Fruit fly (Drosophila melanogaster) whole organism, embryonic: ENCODE results near the gene CG6726.

Source experiments
- Awh ChIP-seq: fragments of 200-800 bp; sonication (Bioruptor generic); IDR thresholded peaks from 2 replicates; pipeline ENCODE4, ENCODE4 v1.3.6; 2022; ENCODE audit warnings: missing biosample characterization, missing genetic modification characterization
- BtbVII ChIP-seq: fragments of 200-800 bp; sonication (Bioruptor generic); optimal IDR thresholded peaks from 3 replicates; lab custom pipeline; 2017; ENCODE audit warnings: missing biosample characterization, mild to moderate bottlenecking, missing genetic modification characterization
- CG10979 ChIP-seq: fragments of 200-800 bp; sonication (Bioruptor generic); optimal IDR thresholded peaks from 2 replicates; lab custom pipeline; 2018; ENCODE audit warnings: missing biosample characterization, mild to moderate bottlenecking, missing genetic modification characterization, moderate library complexity
- CG11247 ChIP-seq: fragments of 200-800 bp; sonication (Bioruptor generic); IDR thresholded peaks from 2 replicates; pipeline ENCODE4 v1.3.6; 2022; ENCODE audit warnings: missing biosample characterization, missing genetic modification characterization
- CG12071 ChIP-seq: fragments of 200-800 bp; sonication (Bioruptor generic); optimal IDR thresholded peaks from 3 replicates; lab custom pipeline; 2018; ENCODE audit warnings: missing biosample characterization, mild to moderate bottlenecking, missing genetic modification characterization
- CG12104 ChIP-seq: fragments of 200-800 bp; sonication (Bioruptor generic); optimal IDR thresholded peaks from 3 replicates; lab custom pipeline; 2016; ENCODE audit warnings: missing biosample characterization, missing genetic modification characterization
- CG12659 ChIP-seq: fragments of 200-800 bp; sonication (Bioruptor generic); optimal IDR thresholded peaks from 3 replicates; lab custom pipeline; 2017; ENCODE audit warnings: mild to moderate bottlenecking, missing biosample characterization, missing genetic modification reagents, missing genetic modification characterization
- CG14014 ChIP-seq: fragments of 200-800 bp; sonication (Bioruptor generic); IDR thresholded peaks from 2 replicates; pipeline ENCODE4 v1.3.6; 2022; ENCODE audit warnings: missing biosample characterization, missing genetic modification characterization
- CG1529 ChIP-seq: fragments of 200-800 bp; sonication (Bioruptor generic); optimal IDR thresholded peaks from 3 replicates; lab custom pipeline; 2018; ENCODE audit warnings: missing biosample characterization, missing genetic modification characterization
- CG15479 ChIP-seq: fragments of 200-800 bp; sonication (Bioruptor generic); optimal IDR thresholded peaks from 3 replicates; lab custom pipeline; 2019; ENCODE audit warnings: missing biosample characterization, mild to moderate bottlenecking, missing genetic modification characterization, moderate library complexity
- CG17802 ChIP-seq: fragments of 200-800 bp; sonication (Bioruptor generic); optimal IDR thresholded peaks from 2 replicates; lab custom pipeline; 2018; ENCODE audit warnings: missing biosample characterization, mild to moderate bottlenecking, missing genetic modification characterization, moderate library complexity
- CG17829 ChIP-seq: fragments of 200-800 bp; optimal IDR thresholded peaks from 2 replicates; lab custom pipeline; 2019; ENCODE audit warnings: missing biosample characterization, mild to moderate bottlenecking, missing genetic modification characterization, moderate library complexity
- CG18262 ChIP-seq: fragments of 200-800 bp; optimal IDR thresholded peaks from 3 replicates; lab custom pipeline; 2019; ENCODE audit warnings: missing biosample characterization, mild to moderate bottlenecking, missing genetic modification characterization, moderate library complexity
- CG18619 ChIP-seq: fragments of 200-800 bp; sonication (Bioruptor generic); optimal IDR thresholded peaks from 3 replicates; lab custom pipeline; 2017; ENCODE audit warnings: missing biosample characterization, mild to moderate bottlenecking, missing genetic modification characterization
- CG2129 ChIP-seq: fragments of 200-800 bp; sonication (Bioruptor generic); IDR thresholded peaks from 2 replicates; pipeline ENCODE4 v1.3.6; 2022; ENCODE audit warnings: missing biosample characterization, missing genetic modification characterization; ENCODE audit not compliant: partially characterized antibody
- CG30431 ChIP-seq: fragments of 200-800 bp; sonication (Bioruptor generic); optimal IDR thresholded peaks from 2 replicates; lab custom pipeline; 2017; ENCODE audit warnings: missing biosample characterization, missing genetic modification characterization
- CG32532 ChIP-seq: fragments of 200-800 bp; sonication (Bioruptor generic); IDR thresholded peaks from 2 replicates; pipeline ENCODE4 v1.3.6; 2022; ENCODE audit warnings: missing biosample characterization, missing genetic modification characterization
- CG34224 ChIP-seq: fragments of 200-800 bp; sonication (Bioruptor generic); IDR thresholded peaks from 3 replicates; pipeline ENCODE4 v1.3.6; 2022; ENCODE audit warnings: missing biosample characterization, missing genetic modification characterization; ENCODE audit not compliant: partially characterized antibody
- CG34422 ChIP-seq: fragments of 200-800 bp; sonication (Bioruptor generic); IDR thresholded peaks from 3 replicates; pipeline ENCODE4 v1.3.6; 2022; ENCODE audit warnings: missing biosample characterization, missing genetic modification characterization
- CG3726 ChIP-seq: fragments of 200-800 bp; sonication (Bioruptor generic); IDR thresholded peaks from 3 replicates; pipeline ENCODE4, ENCODE4 v1.3.6; 2022; ENCODE audit warnings: missing biosample characterization, missing genetic modification characterization
- CG4617 ChIP-seq: fragments of 200-800 bp; sonication (Bioruptor generic); optimal IDR thresholded peaks from 3 replicates; lab custom pipeline; 2016; ENCODE audit warnings: missing biosample characterization, missing genetic modification characterization, borderline replicate concordance
- CG4854 ChIP-seq: fragments of 200-800 bp; sonication (Bioruptor generic); optimal IDR thresholded peaks from 2 replicates; lab custom pipeline; 2016; ENCODE audit warnings: missing biosample characterization, missing genetic modification characterization, inconsistent platforms
- CG8478 ChIP-seq: fragments of >200 bp; optimal IDR thresholded peaks from 2 replicates; lab custom pipeline; 2018
- CG8944 ChIP-seq: fragments of 200-800 bp; sonication (Bioruptor generic); optimal IDR thresholded peaks from 3 replicates; lab custom pipeline; 2016; ENCODE audit warnings: missing biosample characterization, missing genetic modification characterization
- CG9727 ChIP-seq: fragments of 200-800 bp; sonication (Bioruptor generic); optimal IDR thresholded peaks from 3 replicates; lab custom pipeline; 2017; ENCODE audit warnings: missing biosample characterization, mild to moderate bottlenecking, missing genetic modification characterization
- D19A ChIP-seq: fragments of 200-800 bp; optimal IDR thresholded peaks from 3 replicates; lab custom pipeline; 2019; ENCODE audit warnings: missing biosample characterization, mild to moderate bottlenecking, missing genetic modification characterization, moderate library complexity
- Dip3 ChIP-seq: fragments of 200-800 bp; sonication (Bioruptor generic); optimal IDR thresholded peaks from 3 replicates; lab custom pipeline; 2016; ENCODE audit warnings: missing biosample characterization, missing genetic modification characterization
- Doc2 ChIP-seq: fragments of 200-800 bp; sonication (Bioruptor generic); IDR thresholded peaks from 2 replicates; pipeline ENCODE4 v1.3.6; 2022; ENCODE audit warnings: missing biosample characterization, missing genetic modification characterization
- Dp ChIP-seq: fragments of 200-800 bp; sonication (Bioruptor generic); optimal IDR thresholded peaks from 2 replicates; lab custom pipeline; 2018; ENCODE audit warnings: missing biosample characterization, mild to moderate bottlenecking, missing genetic modification characterization, moderate library complexity
- Drgx ChIP-seq: fragments of 200-800 bp; sonication (Bioruptor generic); IDR thresholded peaks from 2 replicates; pipeline ENCODE4 v1.3.6; 2022; ENCODE audit warnings: missing biosample characterization, missing genetic modification characterization
- H2.0 ChIP-seq: fragments of 200-800 bp; sonication (Bioruptor generic); IDR thresholded peaks from 2 replicates; pipeline ENCODE4 v1.3.6; 2022; ENCODE audit warnings: missing biosample characterization, missing genetic modification characterization
- Mes4 ChIP-seq: fragments of 200-800 bp; sonication (Bioruptor generic); optimal IDR thresholded peaks from 2 replicates; lab custom pipeline; 2016; ENCODE audit warnings: missing biosample characterization, missing genetic modification characterization
- Nf-YC ChIP-seq: fragments of 200-800 bp; optimal IDR thresholded peaks from 3 replicates; lab custom pipeline; 2019; ENCODE audit warnings: missing biosample characterization, mild to moderate bottlenecking, missing genetic modification characterization, moderate library complexity
- Oli ChIP-seq: fragments of 200-800 bp; sonication (Bioruptor generic); optimal IDR thresholded peaks from 2 replicates; lab custom pipeline; 2018; ENCODE audit warnings: missing biosample characterization, mild to moderate bottlenecking, missing genetic modification characterization, moderate library complexity
- Spps ChIP-seq: fragments of 200-800 bp; sonication (Bioruptor generic); optimal IDR thresholded peaks from 2 replicates; lab custom pipeline; 2018; ENCODE audit warnings: missing biosample characterization, mild to moderate bottlenecking, missing genetic modification characterization
- az2 ChIP-seq: fragments of 200-800 bp; sonication (Bioruptor generic); optimal IDR thresholded peaks from 3 replicates; lab custom pipeline; 2016; ENCODE audit warnings: missing biosample characterization, missing genetic modification characterization
- dati ChIP-seq: fragments of 200-800 bp; sonication (Bioruptor generic); IDR thresholded peaks from 2 replicates; pipeline ENCODE4 v1.3.6; 2022; ENCODE audit warnings: missing biosample characterization, missing genetic modification characterization
- dysf ChIP-seq: fragments of 200-800 bp; sonication (Bioruptor generic); IDR thresholded peaks from 3 replicates; pipeline ENCODE4 v1.3.6; 2022; ENCODE audit warnings: missing biosample characterization, missing genetic modification characterization
- ems ChIP-seq: fragments of 200-800 bp; sonication (Bioruptor generic); optimal IDR thresholded peaks from 3 replicates; lab custom pipeline; 2016; ENCODE audit warnings: missing biosample characterization, missing genetic modification characterization
- fru ChIP-seq: fragments of >200 bp; optimal IDR thresholded peaks from 2 replicates; lab custom pipeline; 2017
- gfzf ChIP-seq: fragments of 200-800 bp; sonication (Bioruptor generic); optimal IDR thresholded peaks from 2 replicates; lab custom pipeline; 2016; ENCODE audit warnings: missing biosample characterization, mild to moderate bottlenecking, missing genetic modification characterization, moderate library complexity
- inv ChIP-seq: fragments of 200-800 bp; sonication (Bioruptor generic); IDR thresholded peaks from 2 replicates; pipeline ENCODE4 v1.3.6; 2022; ENCODE audit warnings: missing biosample characterization, missing genetic modification characterization; ENCODE audit not compliant: partially characterized antibody
- nau ChIP-seq: fragments of 200-800 bp; sonication (Bioruptor generic); optimal IDR thresholded peaks from 3 replicates; lab custom pipeline; 2017; ENCODE audit warnings: missing biosample characterization, mild to moderate bottlenecking, missing genetic modification characterization, missing genetic modification reagents
- oc ChIP-seq: fragments of 200-800 bp; sonication (Bioruptor generic); optimal IDR thresholded peaks from 2 replicates; lab custom pipeline; 2018; ENCODE audit warnings: missing biosample characterization, mild to moderate bottlenecking, missing genetic modification characterization, moderate library complexity
- ranshi ChIP-seq: fragments of 200-800 bp; sonication (Bioruptor generic); IDR thresholded peaks from 2 replicates; pipeline ENCODE4 v1.3.6; 2022; ENCODE audit warnings: missing biosample characterization, missing genetic modification characterization
- scrt ChIP-seq: fragments of 200-800 bp; sonication (Bioruptor generic); optimal IDR thresholded peaks from 2 replicates; lab custom pipeline; 2018; ENCODE audit warnings: missing biosample characterization, mild to moderate bottlenecking, missing genetic modification characterization, moderate library complexity
- sima ChIP-seq: fragments of 200-800 bp; sonication (Bioruptor generic); optimal IDR thresholded peaks from 2 replicates; lab custom pipeline; 2016; ENCODE audit warnings: missing biosample characterization, missing genetic modification characterization
- so ChIP-seq: fragments of 200-800 bp; sonication (Bioruptor generic); IDR thresholded peaks from 3 replicates; pipeline ENCODE4 v1.3.6; 2022; ENCODE audit warnings: missing biosample characterization, missing genetic modification characterization
- toy ChIP-seq: fragments of 200-800 bp; sonication (Bioruptor generic); IDR thresholded peaks from 2 replicates; pipeline ENCODE4 v1.3.6; 2022; ENCODE audit warnings: missing biosample characterization, missing genetic modification characterization
- trh ChIP-seq: fragments of 200-800 bp; sonication (Bioruptor generic); optimal IDR thresholded peaks from 2 replicates; lab custom pipeline; 2016; ENCODE audit warnings: missing biosample characterization, missing genetic modification characterization
- tx ChIP-seq: fragments of 200-800 bp; sonication (Bioruptor generic); optimal IDR thresholded peaks from 2 replicates; lab custom pipeline; 2016; ENCODE audit warnings: missing biosample characterization, missing genetic modification characterization

The CG6726 gene

DNA sequence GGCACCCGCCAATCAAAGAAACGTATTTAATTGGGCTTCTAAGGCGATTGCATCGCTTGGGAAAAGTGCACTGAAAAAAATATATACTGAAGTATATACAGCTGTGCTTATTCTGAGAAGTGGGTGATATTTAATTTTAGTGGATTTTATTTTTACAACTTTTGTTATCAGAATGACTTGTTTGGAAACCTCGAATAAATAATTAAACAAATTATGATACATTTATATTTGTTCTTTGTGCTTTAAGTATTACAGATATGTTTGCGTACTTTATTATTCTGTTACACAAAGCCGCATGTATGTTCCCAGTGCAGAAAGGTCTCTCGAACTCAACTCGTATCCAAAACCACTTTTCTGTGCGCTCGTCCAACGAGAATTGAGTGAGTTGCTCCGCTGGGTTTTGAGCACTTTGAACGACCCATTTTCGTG lies 42.8 kb upstream of the CG6726 start (continued):
- TF ChIP-seq CG15479 (GFP tag; lab: Kevin White, UChicago) (no peak), CG4617 (GFP tag; lab: Kevin White, UChicago) (peak; percentile 2), CG17829 (tag; lab: Kevin White, UChicago) (peak; percentile 78), nau (GFP tag; lab: Kevin White, UChicago) (peak; percentile 71), Spps (tag; lab: Kevin White, UChicago) (peak; percentile 58), gfzf (GFP tag; lab: Kevin White, UChicago) (no peak), az2 (GFP tag; lab: Kevin White, UChicago) (peak; percentile 77), Oli (tag; lab: Kevin White, UChicago) (peak; percentile 85), Dip3 (GFP tag; lab: Kevin White, UChicago) (no peak), CG34422 (peak; percentile 58; the same call in 2 of the 3 replicates), CG18262 (peak; percentile 85), H2.0 (peak; percentile 52; the same call in 1 of the 2 replicates), Doc2 (GFP tag; lab: Robert Waterston, UW) (no peak), scrt (peak; percentile 55), D19A (peak; percentile 70), Awh (GFP tag; lab: Robert Waterston, UW) (peak; percentile 49; the same call in 1 of the 2 replicates), sima (GFP tag; lab: Kevin White, UChicago) (no peak), inv (GFP tag; lab: Robert Waterston, UW) (no peak), CG4854 (GFP tag; lab: Kevin White, UChicago) (peak; percentile 33), tx (GFP tag; lab: Kevin White, UChicago) (peak; percentile 31), CG2129 (GFP tag; lab: Robert Waterston, UW) (no peak), dysf (GFP tag; lab: Robert Waterston, UW) (peak; percentile 86), Nf-YC (tag; lab: Kevin White, UChicago) (peak; percentile 77), CG9727 (GFP tag; lab: Kevin White, UChicago) (peak; percentile 67), CG11247 (GFP tag; lab: Robert Waterston, UW) (0 out of 2 replicates have a peak, but pooled peaks have one; percentile 12), CG30431 (GFP tag; lab: Kevin White, UChicago) (peak; percentile 37), CG8944 (GFP tag; lab: Kevin White, UChicago) (peak; percentile 7), BtbVII (peak; percentile 16), CG12071 (GFP tag; lab: Kevin White, UChicago) (peak; percentile 43), Dp (GFP tag; lab: Kevin White, UChicago) (no peak), CG12104 (GFP tag; lab: Kevin White, UChicago) (peak; percentile 66), so (GFP tag; lab: Robert Waterston, UW) (peak; percentile 57; the same call in 1 of the 3 replicates), CG17802 (peak; percentile 45), Mes4 (GFP tag; lab: Kevin White, UChicago) (peak; percentile 21), CG18619 (GFP tag; lab: Kevin White, UChicago) (peak; percentile 69), Drgx (GFP tag; lab: Robert Waterston, UW) (peak; percentile 87), CG3726 (GFP tag; lab: Robert Waterston, UW) (no peak), CG1529 (GFP tag; lab: Kevin White, UChicago) (peak; percentile 64), CG10979 (tag; lab: Kevin White, UChicago) (peak; percentile 85), CG32532 (GFP tag; lab: Robert Waterston, UW) (peak; percentile 60), fru (no peak), CG34224 (GFP tag; lab: Robert Waterston, UW) (no peak), oc (tag; lab: Kevin White, UChicago) (peak; percentile 66), toy (GFP tag; lab: Robert Waterston, UW) (no peak), ranshi (GFP tag; lab: Robert Waterston, UW) (peak; percentile 37; the same call in 1 of the 2 replicates), CG8478 (no peak), dati (GFP tag; lab: Robert Waterston, UW) (peak; percentile 41; the same call in 1 of the 2 replicates), CG12659 (GFP tag; lab: Kevin White, UChicago) (peak; percentile 77), ems (GFP tag; lab: Kevin White, UChicago) (peak; percentile 11), trh (GFP tag; lab: Kevin White, UChicago) (peak; percentile 59), CG14014 (GFP tag; lab: Robert Waterston, UW) (peak; percentile 63)
